Worm (Caenorhabditis elegans): ENCODE measurements around the gene C05B5.4.

C05B5.4 gene

DNA sequence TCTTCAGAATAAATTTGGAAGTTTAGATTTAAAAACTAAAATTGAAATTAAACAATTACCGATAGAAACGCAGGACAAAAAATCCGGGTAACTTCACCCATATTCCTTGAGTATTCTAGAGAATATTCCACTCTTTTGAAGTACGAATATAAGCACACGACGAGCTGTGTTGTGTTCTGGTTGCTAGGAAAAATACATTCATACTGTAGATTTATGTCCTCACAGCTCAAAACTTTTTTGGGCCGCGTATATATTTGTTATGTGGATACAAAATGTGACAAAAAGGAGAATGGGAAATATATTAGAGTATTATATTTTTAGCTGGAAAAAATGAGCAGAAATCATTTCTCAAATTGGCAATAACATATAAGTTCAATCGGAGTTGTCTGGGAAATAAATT, 39.5 kb downstream of the C05B5.4 start, which contains the start of gene M04D8.5:
M04D8.5 (minus strand) TSS at position 101 of the 400 bp plus-strand sequence.
- no peak for TF ChIP-seq unc-62 (GFP tag; optimal IDR thresholded peaks at IDR 0.05)
- TF ChIP-seq nhr-12 (tag; optimal IDR thresholded peaks at IDR 0.05) = no peak

DNA sequence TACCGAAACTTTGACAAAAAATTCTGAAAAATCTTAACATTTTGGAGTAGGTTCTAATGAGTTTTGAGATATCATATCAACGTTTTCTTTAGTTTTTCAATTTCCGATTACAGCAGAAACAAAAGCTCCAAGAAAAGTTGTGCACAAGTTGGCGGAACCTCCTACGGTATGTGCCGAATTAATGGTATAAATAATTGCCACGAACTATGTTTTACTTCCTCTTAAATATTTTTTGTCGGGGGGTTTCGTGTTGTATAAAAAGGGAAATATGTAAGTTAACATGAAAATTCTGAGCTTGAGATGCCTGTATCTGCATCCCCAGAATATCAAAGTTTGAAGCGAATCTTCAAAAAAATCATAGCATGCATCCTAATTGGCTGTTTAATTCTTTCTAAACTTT, 40.2 kb downstream of the C05B5.4 start, which contains the start of gene M04D8.8:
M04D8.8 (plus strand) TSS at position 301 of the 400 bp plus-strand sequence.
- TF ChIP-seq drap-1 (GFP tag; optimal IDR thresholded peaks at IDR 0.05) = no peak
- TF ChIP-seq ceh-39 (tag; optimal IDR thresholded peaks at IDR 0.05) = no peak
- TF ChIP-seq bed-3 (GFP tag; optimal IDR thresholded peaks at IDR 0.05) = no peak
- no peak for TF ChIP-seq pha-4 (tag; optimal IDR thresholded peaks at IDR 0.05)
- TF ChIP-seq ztf-11 (tag; optimal IDR thresholded peaks at IDR 0.05) = no peak
- TF ChIP-seq mab-5 (tag; optimal IDR thresholded peaks at IDR 0.05) = no peak
- TF ChIP-seq nhr-28 (tag; optimal IDR thresholded peaks at IDR 0.05) = no peak
- TF ChIP-seq nhr-12 (tag; optimal IDR thresholded peaks at IDR 0.05) = no peak
- TF ChIP-seq ces-1 (GFP tag; optimal IDR thresholded peaks at IDR 0.05) = no peak

DNA sequence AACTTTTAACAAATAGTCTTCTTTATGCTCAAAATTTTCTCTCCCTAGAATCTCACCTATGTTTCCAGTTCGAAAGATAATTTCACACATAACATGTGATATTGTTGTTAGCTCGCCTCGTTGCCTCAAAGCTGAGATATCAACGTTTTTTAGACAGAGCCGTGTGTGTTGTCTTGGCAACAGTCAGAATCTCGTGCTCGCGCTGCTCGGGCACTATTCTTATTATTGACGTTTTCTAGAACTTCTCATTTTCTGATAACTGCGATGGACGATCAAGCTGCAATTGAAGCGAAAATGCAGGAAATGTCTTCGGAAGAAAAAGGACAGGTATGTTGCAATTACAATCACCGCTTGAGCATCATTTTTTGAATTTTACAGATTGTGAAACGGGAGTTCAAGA, 42.1 kb downstream of the C05B5.4 start, which contains the start of gene xbx-3:
xbx-3 (plus strand) TSS at position 163 of the 400 bp plus-strand sequence.
- TF ChIP-seq unc-120 (tag; optimal IDR thresholded peaks at IDR 0.05; ENCODE audit: poor library complexity, severe bottlenecking) (no peak), nhr-12 (tag; optimal IDR thresholded peaks at IDR 0.05) (no peak), ztf-11 (tag; optimal IDR thresholded peaks at IDR 0.05) (no peak), unc-39 (tag; optimal IDR thresholded peaks at IDR 0.05) (no peak), elt-1 (tag; optimal IDR thresholded peaks at IDR 0.05; ENCODE audit: borderline replicate concordance, insufficient read depth) (no peak), mab-5 (tag; optimal IDR thresholded peaks at IDR 0.05) (no peak)

- TF ChIP-seq blmp-1 (tag; optimal IDR thresholded peaks at IDR 0.05) (no peak), nhr-2 (tag; optimal IDR thresholded peaks at IDR 0.05) (no peak), mls-2 (tag; optimal IDR thresholded peaks at IDR 0.05) (no peak), ztf-11 (tag; optimal IDR thresholded peaks at IDR 0.05) (no peak), tbx-8 (GFP tag; optimal IDR thresholded peaks at IDR 0.05) (no peak), ceh-43 (GFP tag; optimal IDR thresholded peaks at IDR 0.05) (no peak), ham-2 (GFP tag; optimal IDR thresholded peaks at IDR 0.05) (no peak), nhr-76 (tag; optimal IDR thresholded peaks at IDR 0.05) (no peak), elt-1 (tag; optimal IDR thresholded peaks at IDR 0.05; ENCODE audit: borderline replicate concordance, insufficient read depth) (no peak), drap-1 (GFP tag; optimal IDR thresholded peaks at IDR 0.05) (no peak), nhr-12 (tag; optimal IDR thresholded peaks at IDR 0.05) (no peak), cnd-1 (tag; optimal IDR thresholded peaks at IDR 0.05) (no peak), ceh-83 (GFP tag; optimal IDR thresholded peaks at IDR 0.05) (no peak), ceh-39 (tag; optimal IDR thresholded peaks at IDR 0.05) (no peak), flh-1 (GFP tag; optimal IDR thresholded peaks at IDR 0.05) (no peak), bed-3 (GFP tag; optimal IDR thresholded peaks at IDR 0.05) (no peak)
Observed at ce11 chrIII:10037150-10037549, 43.5 kb downstream of the C05B5.4 start, which contains the start of gene M04D8.7. M04D8.7 (plus strand) TSS chrIII:10037450.

- TF ChIP-seq elt-1 (tag; optimal IDR thresholded peaks at IDR 0.05; ENCODE audit: borderline replicate concordance, insufficient read depth) (no peak), lsy-2 (tag; optimal IDR thresholded peaks at IDR 0.05) (no peak), ceh-83 (GFP tag; optimal IDR thresholded peaks at IDR 0.05) (no peak), hlh-1 (tag; optimal IDR thresholded peaks at IDR 0.05) (no peak), ces-1 (GFP tag; optimal IDR thresholded peaks at IDR 0.05) (no peak), lin-32 (GFP tag; optimal IDR thresholded peaks at IDR 0.05) (no peak), nhr-28 (tag; optimal IDR thresholded peaks at IDR 0.05) (no peak), blmp-1 (tag; optimal IDR thresholded peaks at IDR 0.05) (no peak), tbx-8 (GFP tag; optimal IDR thresholded peaks at IDR 0.05) (no peak), pha-4 (tag; optimal IDR thresholded peaks at IDR 0.05) (no peak)
Observed at ce11 chrIII:10040013-10040412, 46.3 kb downstream of the C05B5.4 start, which contains the start of gene T16G12.7. T16G12.7 (minus strand) TSS chrIII:10040113.
